Fruit fly (Drosophila melanogaster): ENCODE data around the gene CG4440.
A peak's percentile ranks its signal among the peaks of the same experiment; 100 is the strongest.

DNA sequence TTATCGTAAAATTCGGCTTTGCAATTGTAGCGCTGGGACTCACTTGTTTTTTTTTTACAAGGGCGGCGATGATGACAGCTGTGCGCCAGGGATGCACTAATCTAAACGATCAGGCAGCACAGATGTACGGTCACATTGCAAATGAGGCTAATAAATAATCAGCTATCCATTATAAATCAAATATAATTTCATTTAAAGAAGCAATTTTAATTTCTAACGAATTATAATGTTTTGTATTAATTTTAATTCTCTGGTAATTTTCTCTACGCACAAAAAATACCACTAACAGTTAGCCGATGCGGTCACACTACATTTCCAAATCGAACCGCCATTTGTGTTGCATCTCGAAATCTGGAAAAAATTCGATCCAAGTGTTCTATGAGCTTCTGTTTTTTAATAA, 19.1 kb upstream of the CG4440 start, which contains the start of the genes cni and fzy:
- no peak for TF ChIP-seq CG7045 (GFP tag; optimal IDR thresholded peaks at IDR 0.05)
- TF ChIP-seq tj (GFP tag; optimal IDR thresholded peaks at IDR 0.05) = no peak
- peak; percentile 29 for TF ChIP-seq CG1620 (GFP tag; optimal IDR thresholded peaks at IDR 0.05)
- no peak for TF ChIP-seq Clk (GFP tag; optimal IDR thresholded peaks at IDR 0.05)
- TF ChIP-seq kay (GFP tag; ENCODE audit: borderline replicate concordance) = no peak
- TF ChIP-seq toe (GFP tag; optimal IDR thresholded peaks at IDR 0.05) = no peak
- TF ChIP-seq pad (GFP tag; optimal IDR thresholded peaks at IDR 0.05) = no peak
- peak; percentile 74 for TF ChIP-seq bab1 (GFP tag; optimal IDR thresholded peaks at IDR 0.05)

Measured in whole organism, adult.